Fruit fly (Drosophila melanogaster): ENCODE results near the gene mtgo.

dm6 chr2L:16526015-16526518 lies 18.7 kb upstream of the mtgo start:
- TF ChIP-seq OdsH (GFP tag; optimal IDR thresholded peaks at IDR 0.05): no peak
- TF ChIP-seq psq (GFP tag; optimal IDR thresholded peaks at IDR 0.05): peak; percentile 94
- peak; percentile 92 for TF ChIP-seq Dif (GFP tag; optimal IDR thresholded peaks at IDR 0.05; ENCODE audit: partially characterized antibody)
- no peak for TF ChIP-seq usp (GFP tag; optimal IDR thresholded peaks at IDR 0.05)
- no peak for TF ChIP-seq brk (GFP tag; optimal IDR thresholded peaks at IDR 0.05)
- TF ChIP-seq lola (GFP tag; optimal IDR thresholded peaks at IDR 0.05): no peak

Data from whole organism, wandering third instar larva.